Worm (Caenorhabditis elegans): ENCODE results near the gene fbxa-151.
"Not testable (repeated sequence)": the region's sequence is repeated elsewhere in the genome, so short reads cannot be mapped to it uniquely, and the experiment has no call there.

Gene fbxa-151

ce11 chrIII:1279197-1279596 lies 12.5 kb upstream of the fbxa-151 start:
- no peak for TF ChIP-seq W03F9.2 (tag; optimal IDR thresholded peaks at IDR 0.05)
- no peak for TF ChIP-seq dao-5 (tag; optimal IDR thresholded peaks at IDR 0.05)
- no peak for TF ChIP-seq him-1 (tag; optimal IDR thresholded peaks at IDR 0.05)

- TF ChIP-seq him-1 (tag; optimal IDR thresholded peaks at IDR 0.05) (no peak), W03F9.2 (tag; optimal IDR thresholded peaks at IDR 0.05) (no peak), dao-5 (tag; optimal IDR thresholded peaks at IDR 0.05) (no peak)
Observed at ce11 chrIII:1275513-1275912, 8.8 kb upstream of the fbxa-151 start, which contains the start of gene fbxa-30. Gene fbxa-30, minus strand, starts transcription at chrIII:1275613.

ce11 chrIII:1273655-1274328 lies 7.1 kb upstream of the fbxa-151 start, which contains the start of gene fbxa-29:
Gene fbxa-29, minus strand, starts transcription at chrIII:1273705.
- TF ChIP-seq him-1 (tag; optimal IDR thresholded peaks at IDR 0.05) (no peak), W03F9.2 (tag; optimal IDR thresholded peaks at IDR 0.05) (no peak), dao-5 (tag; optimal IDR thresholded peaks at IDR 0.05) (no peak)

ce11 chrIII:1271378-1271926 lies 4.8 kb upstream of the fbxa-151 start, which contains the start of gene fbxa-31:
Gene fbxa-31, minus strand, starts transcription at chrIII:1271428.
- TF ChIP-seq dao-5 (tag; optimal IDR thresholded peaks at IDR 0.05) (no peak), W03F9.2 (tag; optimal IDR thresholded peaks at IDR 0.05) (no peak), him-1 (tag; optimal IDR thresholded peaks at IDR 0.05) (no peak)

ce11 chrIII:1269156-1269555 lies 2.5 kb upstream of the fbxa-151 start, which contains the start of gene fbxa-32:
Gene fbxa-32, minus strand, starts transcription at chrIII:1269256.
- TF ChIP-seq W03F9.2 (tag; optimal IDR thresholded peaks at IDR 0.05) = no peak
- TF ChIP-seq him-1 (tag; optimal IDR thresholded peaks at IDR 0.05) = no peak
- TF ChIP-seq dao-5 (tag; optimal IDR thresholded peaks at IDR 0.05) = no peak

ce11 chrIII:1263692-1264091 lies 3.0 kb downstream of the fbxa-151 start, which contains the start of gene srz-9:
Gene srz-9, plus strand, starts transcription at chrIII:1263992.
- not testable (repeated sequence) for TF ChIP-seq W03F9.2, dao-5, him-1 (tag; optimal IDR thresholded peaks at IDR 0.05)

ce11 chrIII:1258358-1258757 lies 8.3 kb downstream of the fbxa-151 start, which contains the start of gene fbxa-78:
Gene fbxa-78, minus strand, starts transcription at chrIII:1258458.
- not testable (repeated sequence) for TF ChIP-seq him-1, W03F9.2, dao-5 (tag; optimal IDR thresholded peaks at IDR 0.05)

ce11 chrIII:1256519-1256918 lies 10.2 kb downstream of the fbxa-151 start, which contains the start of gene fbxa-208:
Gene fbxa-208, plus strand, starts transcription at chrIII:1256819.
- not testable (repeated sequence) for TF ChIP-seq dao-5, him-1, W03F9.2 (tag; optimal IDR thresholded peaks at IDR 0.05)

ce11 chrIII:1249111-1249583 lies 17.6 kb downstream of the fbxa-151 start, which contains the start of the genes fbxa-76 and fbxa-77:
Gene fbxa-76, minus strand, starts transcription at chrIII:1249161.
Gene fbxa-77, plus strand, starts transcription at chrIII:1249475.
- TF ChIP-seq him-1 (tag; optimal IDR thresholded peaks at IDR 0.05) (no peak), W03F9.2 (tag; optimal IDR thresholded peaks at IDR 0.05) (no peak), dao-5 (tag; optimal IDR thresholded peaks at IDR 0.05) (no peak)

ce11 chrIII:1248335-1248734 lies 18.4 kb downstream of the fbxa-151 start:
- no peak for TF ChIP-seq W03F9.2 (tag; optimal IDR thresholded peaks at IDR 0.05)
- TF ChIP-seq dao-5 (tag; optimal IDR thresholded peaks at IDR 0.05) = no peak
- no peak for TF ChIP-seq him-1 (tag; optimal IDR thresholded peaks at IDR 0.05)

ce11 chrIII:1243199-1243598 lies 23.5 kb downstream of the fbxa-151 start, which contains the start of gene fbxa-63:
Gene fbxa-63, plus strand, starts transcription at chrIII:1243508.
- TF ChIP-seq dao-5 (tag; optimal IDR thresholded peaks at IDR 0.05) (no peak), him-1 (tag; optimal IDR thresholded peaks at IDR 0.05) (no peak), W03F9.2 (tag; optimal IDR thresholded peaks at IDR 0.05) (no peak)

- TF ChIP-seq him-1 (tag; optimal IDR thresholded peaks at IDR 0.05) (no peak), dao-5 (tag; optimal IDR thresholded peaks at IDR 0.05) (no peak), W03F9.2 (tag; optimal IDR thresholded peaks at IDR 0.05) (no peak)
Observed at ce11 chrIII:1238704-1239103, 28.0 kb downstream of the fbxa-151 start, which contains the start of gene fbxa-61. Gene fbxa-61, plus strand, starts transcription at chrIII:1239048.

- TF ChIP-seq him-1 (tag; optimal IDR thresholded peaks at IDR 0.05) = no peak
- no peak for TF ChIP-seq dao-5 (tag; optimal IDR thresholded peaks at IDR 0.05)
- TF ChIP-seq W03F9.2 (tag; optimal IDR thresholded peaks at IDR 0.05) = no peak
Observed at ce11 chrIII:1231186-1231585, 35.5 kb downstream of the fbxa-151 start.

- TF ChIP-seq him-1 (tag; optimal IDR thresholded peaks at IDR 0.05) (no peak), W03F9.2 (tag; optimal IDR thresholded peaks at IDR 0.05) (no peak), dao-5 (tag; optimal IDR thresholded peaks at IDR 0.05) (no peak)
Observed at ce11 chrIII:1230672-1231071, 36.0 kb downstream of the fbxa-151 start.
